In the genomic region with DNA sequence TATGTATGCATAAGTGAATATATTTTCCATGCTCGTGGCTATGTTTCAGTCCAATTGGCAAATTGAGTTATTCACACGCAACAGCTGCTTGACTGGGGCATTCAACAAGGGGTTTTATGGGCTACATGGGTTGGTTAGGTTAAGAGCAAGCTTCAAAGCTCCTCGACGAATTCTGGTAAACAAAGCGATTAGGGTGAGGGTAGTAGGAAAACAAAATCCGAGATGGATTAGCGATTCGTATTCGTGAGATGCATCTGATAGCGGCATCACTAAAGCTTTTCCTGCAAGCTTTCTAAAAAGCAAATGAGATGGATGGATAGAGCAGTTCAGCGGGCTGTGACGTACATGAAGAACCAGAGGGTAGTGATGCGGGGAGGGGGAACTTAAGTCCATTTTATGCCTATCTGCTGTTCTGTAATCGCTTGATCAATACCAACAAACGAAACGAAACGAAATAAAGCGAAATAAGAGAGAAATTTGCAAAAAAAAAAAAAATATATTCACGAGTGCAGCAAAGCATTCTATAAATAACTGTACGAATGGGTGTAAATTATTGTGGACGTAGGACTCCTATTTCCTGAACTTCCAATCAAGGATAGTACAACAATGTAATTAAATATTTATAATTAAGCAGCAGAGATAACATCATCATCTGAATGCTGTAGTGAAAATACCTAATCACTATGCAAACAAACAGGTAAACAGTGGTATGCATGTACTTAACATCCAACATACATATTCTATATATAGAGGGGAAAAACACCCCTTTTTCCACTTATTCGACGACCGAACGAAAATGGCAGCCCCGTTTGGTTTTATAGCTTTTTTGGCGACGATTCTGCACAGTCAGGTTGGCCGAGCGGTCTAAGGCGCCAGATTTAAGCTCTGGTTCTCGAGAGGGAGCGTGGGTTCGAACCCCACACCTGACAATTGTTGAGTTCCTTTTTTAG, we compare ENCODE assay signal across 3 fruit fly cellular contexts.
TF ChIP-seq lines count a peak whose summit lies in the region.

No protein-coding gene starts in this region.

TF ChIP-seq in whole organism, adult, 20 proteins besides CTCF, POLR2A, EP300 and RAD21 (continued from another document):
- peak; percentile 81 for TF ChIP-seq cic (GFP tag; optimal IDR thresholded peaks at IDR 0.05; lab: Kevin White, UChicago)
- TF ChIP-seq toe (GFP tag; optimal IDR thresholded peaks at IDR 0.05; lab: Kevin White, UChicago), result peak; percentile 24
- no peak for TF ChIP-seq Hr96 (GFP tag; optimal IDR thresholded peaks at IDR 0.05; lab: Kevin White, UChicago)
- TF ChIP-seq CG11617 (GFP tag; optimal IDR thresholded peaks at IDR 0.05; lab: Kevin White, UChicago), result peak; percentile 4

TF ChIP-seq in whole organism, embryonic, 481 proteins besides CTCF, POLR2A, EP300 and RAD21 (continued from another document):
- TF ChIP-seq CG8290 (GFP tag; optimal IDR thresholded peaks at IDR 0.05; lab: Kevin White, UChicago) (no peak), CG8290 (tag; optimal IDR thresholded peaks at IDR 0.05; lab: Kevin White, UChicago) (peak in 1 of 2 experiments; percentile 9), sna (GFP tag; IDR thresholded peaks at IDR 0.05; lab: Robert Waterston, UW; ENCODE audit: partially characterized antibody) (0 out of 2 replicates have a peak, but pooled peaks have one; percentile 30), CG6791 (GFP tag; IDR thresholded peaks at IDR 0.05; lab: Robert Waterston, UW; ENCODE audit: partially characterized antibody) (0 out of 3 replicates have a peak, but pooled peaks have one; percentile 6), vvl (GFP tag; IDR thresholded peaks at IDR 0.05; lab: Robert Waterston, UW) (0 out of 2 replicates have a peak, but pooled peaks have one; percentile 1), Sox100B (GFP tag; optimal IDR thresholded peaks at IDR 0.05; lab: Kevin White, UChicago) (peak; percentile 4), grn (GFP tag; optimal IDR thresholded peaks at IDR 0.05; lab: Kevin White, UChicago) (peak; percentile 34), fd3F (GFP tag; optimal IDR thresholded peaks at IDR 0.05; lab: Kevin White, UChicago) (no peak), eve (GFP tag; optimal IDR thresholded peaks at IDR 0.05; lab: Kevin White, UChicago) (peak in 1 of 2 experiments; percentile 16), CG5180 (GFP tag; optimal IDR thresholded peaks at IDR 0.05; lab: Kevin White, UChicago) (peak; percentile 45), HHEX (GFP tag; optimal IDR thresholded peaks at IDR 0.05; lab: Kevin White, UChicago) (peak; percentile 25), CG13296 (GFP tag; optimal IDR thresholded peaks at IDR 0.05; lab: Kevin White, UChicago) (peak; percentile 33), sens (GFP tag; lab: Kevin White, UChicago) (peak; percentile 66), bbx (GFP tag; IDR thresholded peaks at IDR 0.05; lab: Robert Waterston, UW; ENCODE audit: partially characterized antibody) (peak; percentile 18; the same call in 1 of the 2 replicates), CG2678 (tag; optimal IDR thresholded peaks at IDR 0.05; lab: Kevin White, UChicago) (peak; percentile 14), CG30431 (GFP tag; optimal IDR thresholded peaks at IDR 0.05; lab: Kevin White, UChicago) (no peak), CG1233 (GFP tag; optimal IDR thresholded peaks at IDR 0.05; lab: Kevin White, UChicago) (no peak), unc-4 (GFP tag; IDR thresholded peaks at IDR 0.05; lab: Robert Waterston, UW; ENCODE audit: partially characterized antibody) (peak; percentile 40; the same call in 1 of the 2 replicates), gce (GFP tag; IDR thresholded peaks at IDR 0.05; lab: Robert Waterston, UW) (no peak), amos (GFP tag; IDR thresholded peaks at IDR 0.05; lab: Robert Waterston, UW; ENCODE audit: partially characterized antibody) (0 out of 2 replicates have a peak, but pooled peaks have one; percentile 28), chinmo (GFP tag; IDR thresholded peaks at IDR 0.05; lab: Robert Waterston, UW; ENCODE audit: partially characterized antibody) (0 out of 4 replicates have a peak, but pooled peaks have one; percentile 16)

TF ChIP-seq in whole organism, prepupa, 60 proteins besides CTCF, POLR2A, EP300 and RAD21 (continued from another document):
- TF ChIP-seq lz (GFP tag; optimal IDR thresholded peaks at IDR 0.05; lab: Kevin White, UChicago), result no peak
- TF ChIP-seq Met (GFP tag; optimal IDR thresholded peaks at IDR 0.05; lab: Kevin White, UChicago), result no peak
TF ChIP-seq in whole organism, prepupa: peak in this region for 7.
